Fruit fly (Drosophila melanogaster) whole organism, embryonic: ENCODE data around the gene Art2.
A peak's percentile ranks its signal among the peaks of the same experiment; 100 is the strongest.

Experiments
- CG10274 ChIP-seq: fragments of 200-800 bp; sonication (Bioruptor generic); optimal IDR thresholded peaks from 3 replicates; lab custom pipeline; 2017; ENCODE audit warnings: missing biosample characterization, mild to moderate bottlenecking, missing genetic modification characterization
- CG10431 ChIP-seq: fragments of 200-800 bp; sonication (Bioruptor generic); optimal IDR thresholded peaks from 3 replicates; lab custom pipeline; 2018; ENCODE audit warnings: missing biosample characterization, mild to moderate bottlenecking, missing genetic modification characterization
- CG10543 ChIP-seq: fragments of 200-800 bp; sonication (Bioruptor generic); optimal IDR thresholded peaks from 3 replicates; lab custom pipeline; 2017; ENCODE audit warnings: missing biosample characterization, mild to moderate bottlenecking, missing genetic modification characterization, moderate library complexity
- CG11504 ChIP-seq: fragments of 200-800 bp; sonication (Bioruptor generic); optimal IDR thresholded peaks from 3 replicates; lab custom pipeline; 2019; ENCODE audit warnings: missing biosample characterization, mild to moderate bottlenecking, missing genetic modification characterization, moderate library complexity
- CG12391 ChIP-seq: fragments of 200-800 bp; sonication (Bioruptor generic); optimal IDR thresholded peaks from 3 replicates; lab custom pipeline; 2018; ENCODE audit warnings: missing biosample characterization, mild to moderate bottlenecking, missing genetic modification characterization, moderate library complexity
- CG12942 ChIP-seq: fragments of 200-800 bp; sonication (Bioruptor generic); optimal IDR thresholded peaks from 3 replicates; lab custom pipeline; 2016; ENCODE audit warnings: missing biosample characterization, missing genetic modification characterization
- CG13624 ChIP-seq: fragments of 200-800 bp; sonication (Bioruptor generic); optimal IDR thresholded peaks from 2 replicates; lab custom pipeline; 2016; ENCODE audit warnings: missing biosample characterization, missing genetic modification characterization
- CG14441 ChIP-seq: fragments of 200-800 bp; sonication (Bioruptor generic); IDR thresholded peaks from 2 replicates; pipeline ENCODE4 v1.3.6; 2022; ENCODE audit warnings: missing biosample characterization, missing genetic modification characterization
- CG15514 ChIP-seq: fragments of 200-800 bp; sonication (Bioruptor generic); optimal IDR thresholded peaks from 3 replicates; lab custom pipeline; 2017; ENCODE audit warnings: missing biosample characterization, missing genetic modification characterization, mild to moderate bottlenecking, moderate library complexity, missing genetic modification reagents
- CG1602 ChIP-seq: fragments of 200-800 bp; sonication (Bioruptor generic); optimal IDR thresholded peaks from 3 replicates; lab custom pipeline; 2016; ENCODE audit warnings: missing biosample characterization, missing genetic modification characterization
- CG17328 ChIP-seq: fragments of 200-800 bp; sonication (Bioruptor generic); IDR thresholded peaks from 2 replicates; pipeline ENCODE4 v1.3.6; 2022; ENCODE audit warnings: missing biosample characterization, missing genetic modification characterization
- CG32767 ChIP-seq: fragments of 200-800 bp; sonication (Bioruptor generic); IDR thresholded peaks from 2 replicates; pipeline ENCODE4 v1.3.6; 2022; ENCODE audit warnings: missing biosample characterization, missing genetic modification characterization
- CG32772 ChIP-seq: fragments of 200-800 bp; sonication (Bioruptor generic); IDR thresholded peaks from 2 replicates; pipeline ENCODE4 v1.3.6; 2022; ENCODE audit warnings: missing biosample characterization, missing genetic modification characterization
- CG3281 ChIP-seq: fragments of 200-800 bp; sonication (Bioruptor generic); optimal IDR thresholded peaks from 3 replicates; lab custom pipeline; 2017; ENCODE audit warnings: missing biosample characterization, mild to moderate bottlenecking, missing genetic modification characterization
- CG3407 ChIP-seq: fragments of 200-800 bp; sonication (Bioruptor generic); optimal IDR thresholded peaks from 2 replicates; lab custom pipeline; 2018; ENCODE audit warnings: missing biosample characterization, mild to moderate bottlenecking, missing genetic modification characterization
- CG3726 ChIP-seq: fragments of 200-800 bp; sonication (Bioruptor generic); IDR thresholded peaks from 3 replicates; pipeline ENCODE4, ENCODE4 v1.3.6; 2022; ENCODE audit warnings: missing biosample characterization, missing genetic modification characterization
- CG42726 ChIP-seq: fragments of 200-800 bp; sonication (Bioruptor generic); IDR thresholded peaks from 2 replicates; pipeline ENCODE4 v1.3.6; 2022; ENCODE audit warnings: missing biosample characterization, missing genetic modification characterization; ENCODE audit not compliant: partially characterized antibody
- CG4360 ChIP-seq: fragments of 200-800 bp; sonication (Bioruptor generic); IDR thresholded peaks from 2 replicates; pipeline ENCODE4 v1.3.6; 2022; ENCODE audit warnings: missing biosample characterization, missing genetic modification characterization
- CG4617 ChIP-seq: fragments of 200-800 bp; sonication (Bioruptor generic); optimal IDR thresholded peaks from 3 replicates; lab custom pipeline; 2016; ENCODE audit warnings: missing biosample characterization, missing genetic modification characterization, borderline replicate concordance
- CG6791 ChIP-seq: fragments of 200-800 bp; sonication (Bioruptor generic); IDR thresholded peaks from 3 replicates; pipeline ENCODE4 v1.3.6; 2022; ENCODE audit warnings: missing biosample characterization, missing genetic modification characterization; ENCODE audit not compliant: partially characterized antibody
- CG6854 ChIP-seq: fragments of 200-800 bp; sonication (Bioruptor generic); optimal IDR thresholded peaks from 3 replicates; lab custom pipeline; 2017; ENCODE audit warnings: missing biosample characterization, mild to moderate bottlenecking, missing genetic modification characterization
- CG7357 ChIP-seq: fragments of 200-800 bp; sonication (Bioruptor generic); IDR thresholded peaks from 3 replicates; pipeline ENCODE4 v1.3.6; 2022; ENCODE audit warnings: missing biosample characterization, missing genetic modification characterization
- CHES-1-like ChIP-seq: fragments of 200-800 bp; sonication (Bioruptor generic); optimal IDR thresholded peaks from 2 replicates; lab custom pipeline; 2016; ENCODE audit warnings: missing biosample characterization, missing genetic modification characterization
- CTCF ChIP-seq: fragments of 200-800 bp; sonication (Bioruptor generic); optimal IDR thresholded peaks from 2 replicates; lab custom pipeline; 2017; ENCODE audit warnings: missing biosample characterization, mild to moderate bottlenecking, missing genetic modification characterization, moderate library complexity
- D19A ChIP-seq: fragments of 200-800 bp; optimal IDR thresholded peaks from 3 replicates; lab custom pipeline; 2019; ENCODE audit warnings: missing biosample characterization, mild to moderate bottlenecking, missing genetic modification characterization, moderate library complexity
- Hey ChIP-seq: fragments of 200-800 bp; sonication (Bioruptor generic); optimal IDR thresholded peaks from 3 replicates; lab custom pipeline; 2018; ENCODE audit warnings: missing biosample characterization, mild to moderate bottlenecking, missing genetic modification characterization
- Neu2 ChIP-seq: fragments of 200-800 bp; sonication (Bioruptor generic); optimal IDR thresholded peaks from 3 replicates; lab custom pipeline; 2016; ENCODE audit warnings: missing biosample characterization, missing genetic modification characterization, borderline replicate concordance
- Side ChIP-seq: fragments of 200-800 bp; sonication (Bioruptor generic); optimal IDR thresholded peaks from 2 replicates; lab custom pipeline; 2016; ENCODE audit warnings: missing biosample characterization, missing genetic modification characterization
- Taf1 ChIP-seq: fragments of 200-800 bp; sonication (Bioruptor generic); IDR thresholded peaks from 2 replicates; pipeline ENCODE4 v1.3.6; 2022; ENCODE audit warnings: missing biosample characterization, missing genetic modification characterization
- ash1 ChIP-seq: fragments of 200-800 bp; sonication (Bioruptor generic); optimal IDR thresholded peaks from 2 replicates; lab custom pipeline; 2018; ENCODE audit warnings: missing biosample characterization, mild to moderate bottlenecking, missing genetic modification characterization
- ci ChIP-seq: fragments of 200-800 bp; sonication (Bioruptor generic); IDR thresholded peaks from 3 replicates; pipeline ENCODE4 v1.3.6; 2022; ENCODE audit warnings: missing biosample characterization, missing genetic modification characterization
- da ChIP-seq: fragments of 200-800 bp; sonication (Bioruptor generic); optimal IDR thresholded peaks from 2 replicates; lab custom pipeline; 2016; ENCODE audit warnings: missing biosample characterization, missing genetic modification characterization
- dan ChIP-seq: fragments of 200-800 bp; sonication (Bioruptor generic); IDR thresholded peaks from 2 replicates; pipeline ENCODE4 v1.3.6; 2022; ENCODE audit warnings: missing biosample characterization, missing genetic modification characterization
- dati ChIP-seq: fragments of 200-800 bp; sonication (Bioruptor generic); IDR thresholded peaks from 2 replicates; pipeline ENCODE4 v1.3.6; 2022; ENCODE audit warnings: missing biosample characterization, missing genetic modification characterization
- ftz-f1 ChIP-seq: fragments of 200-800 bp; sonication (Bioruptor generic); optimal IDR thresholded peaks from 2 replicates; lab custom pipeline; 2016; ENCODE audit warnings: missing biosample characterization, missing genetic modification characterization
- gsb-n ChIP-seq: fragments of 200-800 bp; sonication (Bioruptor generic); optimal IDR thresholded peaks from 3 replicates; lab custom pipeline; 2018; ENCODE audit warnings: missing biosample characterization, mild to moderate bottlenecking, missing genetic modification characterization
- jumu ChIP-seq: fragments of 200-800 bp; sonication (Bioruptor generic); optimal IDR thresholded peaks from 3 replicates; lab custom pipeline; 2016; ENCODE audit warnings: missing biosample characterization, missing genetic modification characterization
- kay ChIP-seq: fragments of 200-800 bp; sonication (Bioruptor generic); optimal IDR thresholded peaks from 2 replicates; lab custom pipeline; 2016; ENCODE audit warnings: missing biosample characterization, missing genetic modification characterization
- klu ChIP-seq: fragments of 200-800 bp; sonication (Bioruptor generic); IDR thresholded peaks from 2 replicates; pipeline ENCODE4 v1.3.6; 2022; ENCODE audit warnings: missing biosample characterization, missing genetic modification characterization
- p53 ChIP-seq: fragments of 200-800 bp; sonication (Bioruptor generic); optimal IDR thresholded peaks from 2 replicates; lab custom pipeline; 2016; ENCODE audit warnings: missing biosample characterization, missing genetic modification characterization
- pros ChIP-seq: fragments of 200-800 bp; sonication (Bioruptor generic); optimal IDR thresholded peaks from 3 replicates; lab custom pipeline; 2019; ENCODE audit warnings: missing biosample characterization, mild to moderate bottlenecking, missing genetic modification characterization, moderate library complexity
- repo ChIP-seq: fragments of 200-800 bp; sonication (Bioruptor generic); optimal IDR thresholded peaks from 2 replicates; lab custom pipeline; 2016; ENCODE audit warnings: missing biosample characterization, missing genetic modification characterization
- rib ChIP-seq: fragments of 200-800 bp; sonication (Bioruptor generic); IDR thresholded peaks from 2 replicates; pipeline ENCODE4 v1.3.6; 2022; ENCODE audit warnings: missing biosample characterization, missing genetic modification characterization
- sc ChIP-seq, 3 experiments: fragments of >200 bp in 2 of 3; fragments of 200-800 bp in 1 of 3; sonication (Bioruptor generic) in 1 of 3; optimal IDR thresholded peaks; 2 replicates in 2 of 3; 3 replicates in 1 of 3; lab custom pipeline; 2017; ENCODE audit warnings: mild to moderate bottlenecking in 1 of 3, missing biosample characterization in 1 of 3, missing genetic modification characterization in 1 of 3, missing genetic modification reagents in 1 of 3
- sima ChIP-seq: fragments of 200-800 bp; sonication (Bioruptor generic); optimal IDR thresholded peaks from 2 replicates; lab custom pipeline; 2016; ENCODE audit warnings: missing biosample characterization, missing genetic modification characterization
- tap ChIP-seq: fragments of 200-800 bp; optimal IDR thresholded peaks from 3 replicates; lab custom pipeline; 2019; ENCODE audit warnings: missing biosample characterization, mild to moderate bottlenecking, missing genetic modification characterization, moderate library complexity
- tll ChIP-seq, 2 experiments: fragments of 200-800 bp in 1 of 2; fragments of >200 bp in 1 of 2; sonication (Bioruptor generic) in 1 of 2; optimal IDR thresholded peaks; 2 replicates each; lab custom pipeline; 2017 to 2019; ENCODE audit warnings: missing biosample characterization in 2 of 2, missing genetic modification characterization in 2 of 2, mild to moderate bottlenecking in 1 of 2, moderate library complexity in 1 of 2
- toy ChIP-seq: fragments of 200-800 bp; sonication (Bioruptor generic); IDR thresholded peaks from 2 replicates; pipeline ENCODE4 v1.3.6; 2022; ENCODE audit warnings: missing biosample characterization, missing genetic modification characterization
- wek ChIP-seq: fragments of 200-800 bp; sonication (Bioruptor generic); optimal IDR thresholded peaks from 3 replicates; lab custom pipeline; 2018; ENCODE audit warnings: missing biosample characterization, mild to moderate bottlenecking, missing genetic modification characterization, moderate library complexity

The Art2 gene

dm6 chr2L:4282681-4283343, 1.7 kb upstream of the Art2 start, which contains the start of gene tutl (continued):
- TF ChIP-seq Neu2 (GFP tag; lab: Kevin White, UChicago) (no peak), CG12391 (peak; percentile 80), ash1 (GFP tag; lab: Kevin White, UChicago) (no peak), p53 (GFP tag; lab: Kevin White, UChicago) (peak; percentile 55), repo (peak; percentile 76), gsb-n (tag; lab: Kevin White, UChicago) (peak; percentile 72), CG3281 (GFP tag; lab: Kevin White, UChicago) (peak; percentile 75), CG7357 (GFP tag; lab: Robert Waterston, UW) (peak; percentile 80), CG10431 (GFP tag; lab: Kevin White, UChicago) (no peak), CG42726 (no peak; the same call in 1 of the 2 replicates), wek (GFP tag; lab: Kevin White, UChicago) (no peak), kay (GFP tag; lab: Kevin White, UChicago) (peak; percentile 82), Taf1 (GFP tag; lab: Robert Waterston, UW) (peak; percentile 51; the same call in 1 of the 2 replicates), jumu (GFP tag; lab: Kevin White, UChicago) (peak; percentile 90), CG17328 (GFP tag; lab: Robert Waterston, UW) (peak; percentile 90), da (no peak), CHES-1-like (GFP tag; lab: Kevin White, UChicago) (peak; percentile 76), CG10274 (peak; percentile 50), dati (GFP tag; lab: Robert Waterston, UW) (peak; percentile 47; the same call in 1 of the 2 replicates), CG11504 (peak; percentile 83), CG1602 (GFP tag; lab: Kevin White, UChicago) (peak; percentile 86), CG4360 (GFP tag; lab: Robert Waterston, UW) (peak; percentile 41; the same call in 1 of the 2 replicates), sima (GFP tag; lab: Kevin White, UChicago) (peak; percentile 20), D19A (tag; lab: Kevin White, UChicago) (peak; percentile 73), CG6854 (GFP tag; lab: Kevin White, UChicago) (peak; percentile 11), CG10543 (GFP tag; lab: Kevin White, UChicago) (no peak), CG32772 (GFP tag; lab: Robert Waterston, UW) (peak; percentile 78), CG13624 (GFP tag; lab: Kevin White, UChicago) (peak; percentile 87), Hey (tag; lab: Kevin White, UChicago) (no peak), CG6791 (GFP tag; lab: Robert Waterston, UW) (0 out of 3 replicates have a peak, but pooled peaks have one; percentile 37), ftz-f1 (GFP tag; lab: Kevin White, UChicago) (no peak), ci (peak; percentile 83), CG3407 (GFP tag; lab: Kevin White, UChicago) (peak; percentile 51), CG3726 (GFP tag; lab: Robert Waterston, UW) (peak; percentile 64; the same call in 2 of the 3 replicates), pros (GFP tag; lab: Kevin White, UChicago) (no peak), CG14441 (GFP tag; lab: Robert Waterston, UW) (peak; percentile 89), CG15514 (GFP tag; lab: Kevin White, UChicago) (peak; percentile 56), CG32767 (GFP tag; lab: Robert Waterston, UW) (peak; percentile 68), klu (GFP tag; lab: Robert Waterston, UW) (peak; percentile 58; the same call in 1 of the 2 replicates), rib (GFP tag; lab: Robert Waterston, UW) (no peak; the same call in 1 of the 2 replicates), toy (GFP tag; lab: Robert Waterston, UW) (peak; percentile 61), tap (tag; lab: Kevin White, UChicago) (peak; percentile 17), sc (optimal IDR thresholded peaks at IDR 0.05; lab: Kevin White, UChicago) (no peak), sc (GFP tag; optimal IDR thresholded peaks at IDR 0.05; lab: Kevin White, UChicago) (peak; percentile 72), dan (GFP tag; lab: Robert Waterston, UW) (peak; percentile 69), Side (GFP tag; lab: Kevin White, UChicago) (peak; percentile 89), CTCF (GFP tag; lab: Kevin White, UChicago) (peak; percentile 16), CG12942 (GFP tag; lab: Kevin White, UChicago) (peak; percentile 80), tll (GFP tag; optimal IDR thresholded peaks at IDR 0.05; lab: Kevin White, UChicago) (peak in 1 of 2 experiments; percentile 70), CG4617 (GFP tag; lab: Kevin White, UChicago) (peak; percentile 71)
